Worm (Caenorhabditis elegans): Measurements from ENCODE around the gene num-1.

DNA sequence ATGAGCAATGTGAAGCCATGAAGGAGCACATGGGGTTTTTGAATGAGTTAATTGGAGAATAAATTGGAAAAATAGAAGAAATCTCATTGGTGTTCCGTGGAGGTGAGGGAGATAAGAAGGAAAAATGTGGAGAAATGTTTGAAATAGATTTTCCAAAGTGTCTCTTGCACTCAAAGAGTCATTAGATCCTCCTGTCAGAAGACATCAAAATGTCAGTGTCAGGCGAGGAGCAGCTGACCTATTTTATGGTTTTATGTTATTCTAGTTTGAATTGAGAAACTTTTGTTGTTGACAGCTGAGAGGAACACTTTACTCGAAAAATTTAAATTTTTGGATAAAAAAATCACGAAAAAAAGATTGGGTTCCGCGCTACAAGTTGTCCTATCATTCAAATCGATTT is 21.0 kb downstream of the num-1 start, which contains the start of gene clec-264:
- no peak for TF ChIP-seq ama-1 (optimal IDR thresholded peaks at IDR 0.05)
- TF ChIP-seq unc-62 (GFP tag; optimal IDR thresholded peaks at IDR 0.05 in 1 of 2): no peak
- no peak for TF ChIP-seq unc-62 (tag; optimal IDR thresholded peaks at IDR 0.05)
- TF ChIP-seq zfp-3 (GFP tag; conservative IDR thresholded peaks at IDR 0.05): no peak
- no peak for TF ChIP-seq php-3 (GFP tag; IDR thresholded peaks at IDR 0.05)
